Fruit fly (Drosophila melanogaster) whole organism, pupa: ENCODE data around the gene rictor.
A peak's percentile ranks its signal among the peaks of the same experiment; 100 is the strongest.

ENCODE experiments used
- CG12605 ChIP-seq: fragments of 200-800 bp; sonication (Bioruptor generic); IDR thresholded peaks from 2 replicates; pipeline ENCODE4 v1.3.6; 2022; ENCODE audit warnings: missing biosample characterization, missing genetic modification characterization
- CG13204 ChIP-seq: fragments of 200-800 bp; sonication (Bioruptor generic); optimal IDR thresholded peaks from 2 replicates; lab custom pipeline; 2018; ENCODE audit warnings: missing biosample characterization, mild to moderate bottlenecking, missing genetic modification characterization, moderate library complexity
- CG14655 ChIP-seq: fragments of 200-800 bp; sonication (Bioruptor generic); optimal IDR thresholded peaks from 3 replicates; lab custom pipeline; 2017; ENCODE audit warnings: mild to moderate bottlenecking, missing biosample characterization, missing genetic modification reagents, missing genetic modification characterization
- CG15710 ChIP-seq: fragments of 200-800 bp; sonication (Bioruptor generic); optimal IDR thresholded peaks from 2 replicates; lab custom pipeline; 2018; ENCODE audit warnings: missing biosample characterization, mild to moderate bottlenecking, missing genetic modification characterization, moderate library complexity
- CG17806 ChIP-seq: fragments of 200-800 bp; sonication (Bioruptor generic); optimal IDR thresholded peaks from 2 replicates; lab custom pipeline; 2018; ENCODE audit warnings: missing biosample characterization, mild to moderate bottlenecking, missing genetic modification characterization, moderate library complexity
- CG34367 ChIP-seq: fragments of 200-800 bp; sonication (Bioruptor generic); optimal IDR thresholded peaks from 2 replicates; lab custom pipeline; 2018; ENCODE audit warnings: missing biosample characterization, mild to moderate bottlenecking, missing genetic modification characterization
- CG8159 ChIP-seq: fragments of 200-800 bp; sonication (Bioruptor generic); optimal IDR thresholded peaks from 3 replicates; lab custom pipeline; 2018; ENCODE audit warnings: missing biosample characterization, mild to moderate bottlenecking, missing genetic modification characterization, moderate library complexity
- CG8301 ChIP-seq: fragments of 200-800 bp; sonication (Bioruptor generic); optimal IDR thresholded peaks from 2 replicates; lab custom pipeline; 2018; ENCODE audit warnings: missing biosample characterization, mild to moderate bottlenecking, missing genetic modification characterization
- CG9948 ChIP-seq: fragments of 200-800 bp; sonication (Bioruptor generic); optimal IDR thresholded peaks from 2 replicates; lab custom pipeline; 2018; ENCODE audit warnings: missing biosample characterization, mild to moderate bottlenecking, missing genetic modification characterization, moderate library complexity
- EcR ChIP-seq: fragments of 200-800 bp; sonication (Bioruptor generic); optimal IDR thresholded peaks from 3 replicates; lab custom pipeline; 2019; ENCODE audit warnings: missing biosample characterization, missing genetic modification characterization, mild to moderate bottlenecking, moderate library complexity, missing genetic modification reagents
- Pif1A ChIP-seq: fragments of 200-800 bp; sonication (Bioruptor generic); optimal IDR thresholded peaks from 3 replicates; lab custom pipeline; 2016; ENCODE audit warnings: missing biosample characterization, missing genetic modification characterization
- fd96Ca ChIP-seq: fragments of 200-800 bp; sonication (Bioruptor generic); IDR thresholded peaks from 3 replicates; pipeline ENCODE4 v1.3.6; 2022; ENCODE audit warnings: missing biosample characterization, missing genetic modification characterization
- gl ChIP-seq: fragments of 200-800 bp; sonication (Bioruptor generic); optimal IDR thresholded peaks from 2 replicates; lab custom pipeline; 2018; ENCODE audit warnings: missing biosample characterization, mild to moderate bottlenecking, missing genetic modification characterization
- rn ChIP-seq: fragments of 200-800 bp; sonication (Bioruptor generic); IDR thresholded peaks from 2 replicates; pipeline ENCODE4 v1.3.6; 2022; ENCODE audit warnings: missing biosample characterization, missing genetic modification characterization

- no peak for TF ChIP-seq CG8301
- TF ChIP-seq Pif1A (GFP tag; lab: Kevin White, UChicago), result no peak
- no peak for TF ChIP-seq CG15710 (tag; lab: Kevin White, UChicago)
- peak; percentile 93 for TF ChIP-seq CG13204 (GFP tag; lab: Kevin White, UChicago)
- TF ChIP-seq CG12605 (GFP tag; lab: Robert Waterston, UW), result no peak
- no peak for TF ChIP-seq CG9948 (tag; lab: Kevin White, UChicago)
- TF ChIP-seq EcR (GFP tag; lab: Kevin White, UChicago), result peak; percentile 35
- TF ChIP-seq rn (GFP tag; lab: Robert Waterston, UW), result no peak
- no peak for TF ChIP-seq CG8159 (tag; lab: Kevin White, UChicago)
- no peak for TF ChIP-seq fd96Ca (GFP tag; lab: Robert Waterston, UW)
- TF ChIP-seq CG14655 (GFP tag; lab: Kevin White, UChicago), result no peak
- TF ChIP-seq CG17806 (tag; lab: Kevin White, UChicago), result no peak
- TF ChIP-seq CG34367 (tag; lab: Kevin White, UChicago), result no peak
- TF ChIP-seq gl (tag; lab: Kevin White, UChicago), result no peak
Observed at dm6 chrX:19225304-19225640, 35.8 kb downstream of the rictor start.
